Worm (Caenorhabditis elegans) whole organism, L1 larva: ENCODE measurements around the gene ttr-14.

Source experiments
- C04F5.9 ChIP-seq: sonication (generic microtip); optimal IDR thresholded peaks from 2 replicates; lab custom pipeline; 2016; ENCODE audit warnings: missing genetic modification characterization, missing compliant biosample characterization
- aha-1 ChIP-seq: fragments of 150-350 bp; optimal IDR thresholded peaks from 2 replicates; lab custom pipeline; 2014; ENCODE audit warnings: missing biosample characterization, missing genetic modification characterization
- alr-1 ChIP-seq: fragments of 200-800 bp; sonication (Bioruptor generic); optimal IDR thresholded peaks from 2 replicates; lab custom pipeline; 2018; ENCODE audit warnings: borderline replicate concordance, mild to moderate bottlenecking, missing genetic modification characterization, missing compliant biosample characterization
- aly-2 ChIP-seq: fragments of 150-350 bp; optimal IDR thresholded peaks from 2 replicates; lab custom pipeline; 2014; ENCODE audit warnings: missing biosample characterization, missing genetic modification characterization
- blmp-1 ChIP-seq: fragments of 150-350 bp; optimal IDR thresholded peaks from 2 replicates; lab custom pipeline; 2014; ENCODE audit warnings: missing biosample characterization, missing genetic modification characterization
- ceh-63 ChIP-seq: fragments of 200-800 bp; sonication (Bioruptor generic); optimal IDR thresholded peaks from 2 replicates; lab custom pipeline; 2018; ENCODE audit warnings: mild to moderate bottlenecking, missing genetic modification characterization, missing compliant biosample characterization
- ceh-8 ChIP-seq: fragments of 200-800 bp; sonication (Bioruptor generic); optimal IDR thresholded peaks from 2 replicates; lab custom pipeline; 2018; ENCODE audit warnings: mild to moderate bottlenecking, missing genetic modification characterization, moderate library complexity, missing compliant biosample characterization
- ceh-90 ChIP-seq: sonication (generic microtip); optimal IDR thresholded peaks from 2 replicates; lab custom pipeline; 2016; ENCODE audit warnings: missing genetic modification characterization, missing compliant biosample characterization
- dpl-1 ChIP-seq, 3 experiments: fragments of 150-350 bp in 2 of 3; sonication (generic microtip) in 1 of 3; optimal IDR thresholded peaks; 2 replicates each; lab custom pipeline; 2014 to 2017; ENCODE audit warnings: missing biosample characterization in 3 of 3, missing genetic modification characterization in 3 of 3, missing genetic modification reagents in 3 of 3
- dsc-1 ChIP-seq: sonication (generic microtip); optimal IDR thresholded peaks from 2 replicates; lab custom pipeline; 2016; ENCODE audit warnings: mild to moderate bottlenecking, missing genetic modification characterization, missing compliant biosample characterization
- efl-3 ChIP-seq: fragments of 200-800 bp; sonication (Bioruptor generic); optimal IDR thresholded peaks from 2 replicates; lab custom pipeline; 2018; ENCODE audit warnings: mild to moderate bottlenecking, missing genetic modification characterization, missing compliant biosample characterization
- egl-13 ChIP-seq: sonication (generic microtip); optimal IDR thresholded peaks from 2 replicates; lab custom pipeline; 2016; ENCODE audit warnings: missing genotype, missing genetic modification reagents, missing genetic modification characterization, missing compliant biosample characterization
- elt-3 ChIP-seq, 6 experiments: fragments of 150-350 bp in 1 of 6; sonication (generic microtip); optimal IDR thresholded peaks; 2 replicates each; lab custom pipeline; 2017 to 2018; ENCODE audit warnings: missing biosample characterization in 6 of 6, missing genetic modification characterization in 6 of 6, inconsistent platforms in 1 of 6
- fkh-10 ChIP-seq: sonication (generic microtip); optimal IDR thresholded peaks from 2 replicates; lab custom pipeline; 2017; ENCODE audit warnings: missing biosample characterization, missing genetic modification reagents, missing genetic modification characterization
- fos-1 ChIP-seq: fragments of 150-350 bp; optimal IDR thresholded peaks from 2 replicates; lab custom pipeline; 2014; ENCODE audit warnings: missing biosample characterization, missing genetic modification characterization
- hlh-17 ChIP-seq: fragments of 200-800 bp; sonication (Bioruptor generic); optimal IDR thresholded peaks from 2 replicates; lab custom pipeline; 2018; ENCODE audit warnings: missing genetic modification characterization, mild to moderate bottlenecking, missing compliant biosample characterization, moderate library complexity, borderline replicate concordance
- hlh-4 ChIP-seq: sonication (generic microtip); optimal IDR thresholded peaks from 2 replicates; lab custom pipeline; 2016; ENCODE audit warnings: mild to moderate bottlenecking, missing genetic modification characterization, missing compliant biosample characterization
- hpl-2 ChIP-seq: fragments of 150-350 bp; optimal IDR thresholded peaks from 2 replicates; lab custom pipeline; 2014; ENCODE audit warnings: missing biosample characterization, missing genetic modification reagents, missing genetic modification characterization
- irx-1 ChIP-seq: sonication (generic microtip); optimal IDR thresholded peaks from 2 replicates; lab custom pipeline; 2016; ENCODE audit warnings: missing genetic modification characterization, missing compliant biosample characterization
- isw-1 ChIP-seq: fragments of 200-800 bp; sonication (Bioruptor generic); IDR thresholded peaks from 2 replicates; pipeline ENCODE4 v1.3.6; 2022; ENCODE audit warnings: missing genetic modification characterization, missing compliant biosample characterization
- lin-13 ChIP-seq: fragments of 150-350 bp; optimal IDR thresholded peaks from 2 replicates; lab custom pipeline; 2014; ENCODE audit warnings: missing biosample characterization, missing genetic modification reagents, missing genetic modification characterization
- lin-15B ChIP-seq: fragments of 150-350 bp; sonication (generic microtip); optimal IDR thresholded peaks from 3 replicates; lab custom pipeline; 2014; ENCODE audit warnings: missing biosample characterization, missing genetic modification characterization
- lir-3 ChIP-seq: sonication (generic microtip); optimal IDR thresholded peaks from 2 replicates; lab custom pipeline; 2016; ENCODE audit warnings: mild to moderate bottlenecking, missing genetic modification characterization, moderate library complexity, missing compliant biosample characterization; ENCODE audit not compliant: poor library complexity
- lsy-2 ChIP-seq, 2 experiments: fragments of 150-350 bp; optimal IDR thresholded peaks; 2 replicates each; lab custom pipeline; 2014; ENCODE audit warnings: missing biosample characterization in 2 of 2, missing genetic modification characterization in 2 of 2
- mab-9 ChIP-seq: fragments of 200-800 bp; sonication (Bioruptor generic); IDR thresholded peaks from 2 replicates; pipeline ENCODE4 v1.3.6; 2022; ENCODE audit warnings: missing genetic modification reagents, missing genetic modification characterization, missing compliant biosample characterization
- nhr-12 ChIP-seq: sonication (generic microtip); optimal IDR thresholded peaks from 2 replicates; lab custom pipeline; 2017; ENCODE audit warnings: missing biosample characterization, missing genetic modification characterization
- nhr-19 ChIP-seq: fragments of 200-800 bp; sonication (Bioruptor generic); conservative IDR thresholded peaks from 2 replicates; pipeline ENCODE4 v1.3.6; 2022; ENCODE audit warnings: missing genetic modification characterization, missing compliant biosample characterization
- nhr-237 ChIP-seq: fragments of 150-350 bp; optimal IDR thresholded peaks from 2 replicates; lab custom pipeline; 2014; ENCODE audit warnings: missing biosample characterization, missing genetic modification characterization
- nhr-47 ChIP-seq: sonication (generic microtip); optimal IDR thresholded peaks from 2 replicates; lab custom pipeline; 2016; ENCODE audit warnings: mild to moderate bottlenecking, missing genetic modification characterization, moderate library complexity, missing compliant biosample characterization
- nhr-71 ChIP-seq: sonication (generic microtip); optimal IDR thresholded peaks from 2 replicates; lab custom pipeline; 2016; ENCODE audit warnings: mild to moderate bottlenecking, missing genetic modification characterization, moderate library complexity, missing compliant biosample characterization
- nhr-76 ChIP-seq: sonication (generic microtip); optimal IDR thresholded peaks from 2 replicates; lab custom pipeline; 2017; ENCODE audit warnings: missing biosample characterization, missing genetic modification characterization
- nhr-77 ChIP-seq: fragments of 150-350 bp; optimal IDR thresholded peaks from 2 replicates; lab custom pipeline; 2014; ENCODE audit warnings: missing biosample characterization, missing genetic modification characterization
- nhr-84 ChIP-seq: sonication (generic microtip); optimal IDR thresholded peaks from 2 replicates; lab custom pipeline; 2017; ENCODE audit warnings: missing biosample characterization, missing genetic modification characterization
- nhr-85 ChIP-seq: sonication (generic microtip); peaks from one replicate; lab custom pipeline; 2016; ENCODE audit warnings: missing genetic modification characterization, inconsistent platforms, missing compliant biosample characterization
- nhr-90 ChIP-seq: sonication (generic microtip); optimal IDR thresholded peaks from 2 replicates; lab custom pipeline; 2016; ENCODE audit warnings: mild to moderate bottlenecking, missing genetic modification characterization, missing compliant biosample characterization; ENCODE audit not compliant: poor library complexity
- pag-3 ChIP-seq: sonication (generic microtip); optimal IDR thresholded peaks from 2 replicates; lab custom pipeline; 2017; ENCODE audit warnings: missing genetic modification characterization, mild to moderate bottlenecking, missing compliant biosample characterization, antibody characterized with exemption, borderline replicate concordance; ENCODE audit not compliant: insufficient read depth
- pax-3 ChIP-seq: fragments of 200-800 bp; sonication (Bioruptor generic); optimal IDR thresholded peaks from 2 replicates; lab custom pipeline; 2018; ENCODE audit warnings: mild to moderate bottlenecking, missing genetic modification characterization, moderate library complexity, missing compliant biosample characterization
- pqm-1 ChIP-seq: sonication (generic microtip); optimal IDR thresholded peaks from 3 replicates; lab custom pipeline; 2017; ENCODE audit warnings: missing biosample characterization, missing genetic modification characterization
- snpc-4 ChIP-seq: fragments of 150-350 bp; optimal IDR thresholded peaks from 2 replicates; lab custom pipeline; 2014; ENCODE audit warnings: missing biosample characterization, missing genetic modification characterization
- snu-23 ChIP-seq: sonication (generic microtip); optimal IDR thresholded peaks from 2 replicates; lab custom pipeline; 2016; ENCODE audit warnings: missing genetic modification characterization, missing compliant biosample characterization
- sox-4 ChIP-seq: sonication (generic microtip); optimal IDR thresholded peaks from 2 replicates; lab custom pipeline; 2016; ENCODE audit warnings: missing genetic modification characterization, missing compliant biosample characterization
- sptf-1 ChIP-seq: fragments of 150-350 bp; optimal IDR thresholded peaks from 2 replicates; lab custom pipeline; 2014; ENCODE audit warnings: missing biosample characterization, missing genetic modification characterization
- swsn-7 ChIP-seq: sonication (generic microtip); optimal IDR thresholded peaks from 2 replicates; lab custom pipeline; 2016; ENCODE audit warnings: missing genetic modification characterization, missing compliant biosample characterization
- tbx-2 ChIP-seq: sonication (generic microtip); optimal IDR thresholded peaks from 2 replicates; lab custom pipeline; 2016; ENCODE audit warnings: missing genetic modification characterization, missing compliant biosample characterization
- tlp-1 ChIP-seq: fragments of 150-350 bp; optimal IDR thresholded peaks from 2 replicates; lab custom pipeline; 2014; ENCODE audit warnings: missing biosample characterization, missing genetic modification characterization
- unc-86 ChIP-seq: sonication (generic microtip); optimal IDR thresholded peaks from 2 replicates; lab custom pipeline; 2016; ENCODE audit warnings: missing genetic modification characterization, missing compliant biosample characterization
- unc-98 ChIP-seq: fragments of 200-800 bp; sonication (Bioruptor generic); IDR thresholded peaks from 2 replicates; pipeline ENCODE4 v1.3.6; 2022; ENCODE audit warnings: missing genetic modification characterization, missing compliant biosample characterization
- vab-15 ChIP-seq: sonication (generic microtip); optimal IDR thresholded peaks from 2 replicates; lab custom pipeline; 2017; ENCODE audit warnings: missing genotype, mild to moderate bottlenecking, missing genetic modification characterization, missing compliant biosample characterization
- xbp-1 ChIP-seq: sonication (generic microtip); optimal IDR thresholded peaks from 2 replicates; lab custom pipeline; 2016; ENCODE audit warnings: missing genetic modification characterization, missing compliant biosample characterization
- zag-1 ChIP-seq: fragments of 150-350 bp; optimal IDR thresholded peaks from 2 replicates; lab custom pipeline; 2014; ENCODE audit warnings: missing biosample characterization, missing genetic modification characterization
- zip-4 ChIP-seq: fragments of 200-800 bp; sonication (Bioruptor generic); optimal IDR thresholded peaks from 2 replicates; lab custom pipeline; 2018; ENCODE audit warnings: mild to moderate bottlenecking, missing genetic modification characterization, moderate library complexity, missing compliant biosample characterization
- ztf-11 ChIP-seq, 2 experiments: sonication (generic microtip); optimal IDR thresholded peaks; 2 replicates each; lab custom pipeline; 2016 to 2017; ENCODE audit warnings: missing genetic modification characterization in 2 of 2, missing biosample characterization in 1 of 2, missing compliant biosample characterization in 1 of 2
- ztf-4 ChIP-seq: fragments of 150-350 bp; optimal IDR thresholded peaks from 2 replicates; lab custom pipeline; 2014; ENCODE audit warnings: missing biosample characterization, missing genetic modification characterization

The ttr-14 gene

DNA sequence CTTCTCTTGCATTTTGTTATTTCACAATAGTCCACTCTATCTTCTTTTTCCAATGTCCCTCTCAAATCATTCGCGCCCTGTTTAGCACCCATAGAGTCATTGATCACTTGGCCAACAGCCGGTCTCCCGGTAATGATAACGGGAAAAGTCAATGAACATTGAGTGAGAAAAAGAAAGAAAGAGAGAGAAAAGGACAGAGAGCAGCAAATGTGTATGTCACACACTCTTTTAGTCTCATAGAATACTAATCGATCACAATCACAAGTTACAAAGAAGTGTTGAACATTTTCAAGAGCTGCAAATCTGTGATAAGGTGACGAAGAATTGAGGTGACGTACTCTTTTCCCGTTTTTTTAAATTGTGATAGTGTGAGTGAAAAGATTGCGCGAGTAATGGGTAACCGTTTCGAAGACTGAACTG, 15.1 kb upstream of the ttr-14 start:
- TF ChIP-seq mab-9 (GFP tag; lab: Robert Waterston, UW) (no peak), C04F5.9 (tag; lab: Kevin White, UChicago) (no peak), egl-13 (tag; lab: Kevin White, UChicago) (no peak), isw-1 (GFP tag; lab: Robert Waterston, UW) (no peak), zip-4 (GFP tag; lab: Kevin White, UChicago) (peak; percentile 55), hpl-2 (GFP tag; lab: Kevin White, UChicago) (peak; percentile 59), nhr-76 (tag; lab: Kevin White, UChicago) (no peak), dpl-1 (GFP tag; optimal IDR thresholded peaks at IDR 0.05; lab: Kevin White, UChicago) (peak; percentile 1 to 26 (median 25)), snu-23 (peak; percentile 88), xbp-1 (tag; lab: Kevin White, UChicago) (peak; percentile 28), pag-3 (tag; lab: Kevin White, UChicago) (peak; percentile 58), nhr-85 (peak; percentile 88), nhr-84 (no peak), nhr-90 (tag; lab: Kevin White, UChicago) (peak; percentile 76), vab-15 (tag; lab: Kevin White, UChicago) (peak; percentile 42), nhr-71 (tag; lab: Kevin White, UChicago) (peak; percentile 95), hlh-17 (GFP tag; lab: Kevin White, UChicago) (no peak), ztf-4 (tag; lab: Kevin White, UChicago) (peak; percentile 55), hlh-4 (no peak), irx-1 (tag; lab: Kevin White, UChicago) (peak; percentile 15), lin-13 (GFP tag; lab: Kevin White, UChicago) (peak; percentile 32), pqm-1 (peak; percentile 14), nhr-19 (GFP tag; lab: Robert Waterston, UW) (peak; percentile 84), swsn-7 (tag; lab: Kevin White, UChicago) (peak; percentile 56), nhr-47 (tag; lab: Kevin White, UChicago) (peak; percentile 66), nhr-12 (tag; lab: Kevin White, UChicago) (no peak), sox-4 (tag; lab: Kevin White, UChicago) (no peak), ceh-63 (GFP tag; lab: Kevin White, UChicago) (no peak), lsy-2 (tag; optimal IDR thresholded peaks at IDR 0.05; lab: Kevin White, UChicago) (peak; percentile 71 to 81), fos-1 (tag; lab: Kevin White, UChicago) (peak; percentile 32), ceh-8 (GFP tag; lab: Kevin White, UChicago) (no peak), nhr-237 (tag; lab: Kevin White, UChicago) (no peak), sptf-1 (tag; lab: Kevin White, UChicago) (no peak), tbx-2 (tag; lab: Kevin White, UChicago) (peak; percentile 82), pax-3 (tag; lab: Kevin White, UChicago) (no peak), nhr-77 (tag; lab: Kevin White, UChicago) (peak; percentile 74), efl-3 (GFP tag; lab: Kevin White, UChicago) (no peak), ceh-90 (tag; lab: Kevin White, UChicago) (no peak), lin-15B (no peak), aha-1 (tag; lab: Kevin White, UChicago) (no peak), alr-1 (tag; lab: Kevin White, UChicago) (no peak), aly-2 (no peak), dsc-1 (tag; lab: Kevin White, UChicago) (no peak), fkh-10 (GFP tag; lab: Kevin White, UChicago) (no peak), tlp-1 (tag; lab: Kevin White, UChicago) (no peak), unc-86 (tag; lab: Kevin White, UChicago) (no peak), lir-3 (peak; percentile 64), unc-98 (GFP tag; lab: Robert Waterston, UW) (no peak), blmp-1 (peak; percentile 87), ztf-11 (tag; optimal IDR thresholded peaks at IDR 0.05; lab: Kevin White, UChicago) (no peak), zag-1 (no peak), elt-3 (tag; optimal IDR thresholded peaks at IDR 0.05; lab: Kevin White, UChicago) (peak in 5 of 6 experiments; percentile 36 to 76 (median 66)), snpc-4 (tag; lab: Kevin White, UChicago) (no peak)
